Fruit fly (Drosophila melanogaster): Measurements from ENCODE around the gene Mcm3.

Gene Mcm3

dm6 chrX:5311838-5312339, 11.8 kb upstream of the Mcm3 start, which contains the start of the genes TrxT and dhd (continued):
- no peak for TF ChIP-seq sisA (GFP tag; IDR thresholded peaks at IDR 0.05)
- no peak for TF ChIP-seq CG5245 (GFP tag; optimal IDR thresholded peaks at IDR 0.05)
- TF ChIP-seq CG1832 (GFP tag; optimal IDR thresholded peaks at IDR 0.05), result no peak
- TF ChIP-seq CG10147 (GFP tag; optimal IDR thresholded peaks at IDR 0.05), result no peak
- TF ChIP-seq HLHmδ (GFP tag; optimal IDR thresholded peaks at IDR 0.05), result peak; percentile 21
- TF ChIP-seq bab2 (GFP tag; optimal IDR thresholded peaks at IDR 0.05), result peak; percentile 12
- no peak for TF ChIP-seq CkIIα-i1 (GFP tag; IDR thresholded peaks at IDR 0.05)
- TF ChIP-seq sd (tag; optimal IDR thresholded peaks at IDR 0.05), result no peak
- TF ChIP-seq CG7928 (GFP tag; optimal IDR thresholded peaks at IDR 0.05), result no peak
- no peak for TF ChIP-seq CG8388 (GFP tag; optimal IDR thresholded peaks at IDR 0.05)
- no peak for TF ChIP-seq CG1647 (GFP tag; optimal IDR thresholded peaks at IDR 0.05)
- TF ChIP-seq Abd-B (GFP tag; optimal IDR thresholded peaks at IDR 0.05), result no peak
- no peak for TF ChIP-seq oc (tag; optimal IDR thresholded peaks at IDR 0.05)
- TF ChIP-seq CG14441 (GFP tag; IDR thresholded peaks at IDR 0.05), result peak; percentile 37; the same call in 1 of the 2 replicates
- TF ChIP-seq CG34224 (GFP tag; IDR thresholded peaks at IDR 0.05; ENCODE audit: partially characterized antibody), result peak; percentile 58; the same call in 1 of the 3 replicates
- no peak for TF ChIP-seq CG18599 (GFP tag; optimal IDR thresholded peaks at IDR 0.05)
- TF ChIP-seq Pdp1 (GFP tag; optimal IDR thresholded peaks at IDR 0.05), result peak in 1 of 2 experiments; percentile 25
- peak; percentile 47; the same call in 1 of the 2 replicates for TF ChIP-seq ato (GFP tag; IDR thresholded peaks at IDR 0.05; ENCODE audit: partially characterized antibody)
- TF ChIP-seq Usf (GFP tag; optimal IDR thresholded peaks at IDR 0.05), result no peak
- no peak for TF ChIP-seq CG6175 (GFP tag; IDR thresholded peaks at IDR 0.05)
- TF ChIP-seq CG15601 (tag; optimal IDR thresholded peaks at IDR 0.05), result no peak
- TF ChIP-seq btn (GFP tag; optimal IDR thresholded peaks at IDR 0.05), result no peak
- TF ChIP-seq Trl (optimal IDR thresholded peaks at IDR 0.05), result no peak
- TF ChIP-seq Trl (GFP tag; optimal IDR thresholded peaks at IDR 0.05), result no peak
- TF ChIP-seq vvl (GFP tag; IDR thresholded peaks at IDR 0.05), result peak; percentile 87
- TF ChIP-seq jigr1 (GFP tag; IDR thresholded peaks at IDR 0.05), result no peak
- no peak for TF ChIP-seq vfl (GFP tag; optimal IDR thresholded peaks at IDR 0.05)
- no peak for TF ChIP-seq sens-2 (GFP tag; IDR thresholded peaks at IDR 0.05)
- no peak for TF ChIP-seq en (GFP tag; optimal IDR thresholded peaks at IDR 0.05)
- peak; percentile 19 for TF ChIP-seq NC2β (GFP tag; optimal IDR thresholded peaks at IDR 0.05)
- no peak for TF ChIP-seq Vsx1 (GFP tag; optimal IDR thresholded peaks at IDR 0.05)
- TF ChIP-seq CG15073 (GFP tag; optimal IDR thresholded peaks at IDR 0.05), result peak; percentile 23
- TF ChIP-seq lmd (GFP tag; IDR thresholded peaks at IDR 0.05), result peak; percentile 42; the same call in 1 of the 2 replicates
- no peak for TF ChIP-seq fd102C (GFP tag; optimal IDR thresholded peaks at IDR 0.05)
- peak; percentile 6 for TF ChIP-seq CG4707 (GFP tag; optimal IDR thresholded peaks at IDR 0.05)
- no peak for TF ChIP-seq Gug (GFP tag; IDR thresholded peaks at IDR 0.05)
- no peak for TF ChIP-seq Tbp (GFP tag; optimal IDR thresholded peaks at IDR 0.05)
- peak; percentile 28; the same call in 1 of the 2 replicates for TF ChIP-seq Ptx1 (GFP tag; IDR thresholded peaks at IDR 0.05)
- no peak for TF ChIP-seq Hr78 (GFP tag; optimal IDR thresholded peaks at IDR 0.05)
- TF ChIP-seq CTCF (GFP tag; optimal IDR thresholded peaks at IDR 0.05), result no peak
- no peak for TF ChIP-seq Stat92E (GFP tag; optimal IDR thresholded peaks at IDR 0.05)
- no peak for TF ChIP-seq tap (tag; optimal IDR thresholded peaks at IDR 0.05)
- TF ChIP-seq CG6689 (GFP tag; IDR thresholded peaks at IDR 0.05), result 0 out of 2 replicates have a peak, but pooled peaks have one; percentile 44
- TF ChIP-seq Antp (GFP tag; optimal IDR thresholded peaks at IDR 0.05), result peak; percentile 37
- TF ChIP-seq CG2712 (tag; optimal IDR thresholded peaks at IDR 0.05), result no peak
- no peak for TF ChIP-seq chn (GFP tag; optimal IDR thresholded peaks at IDR 0.05)
- 0 out of 2 replicates have a peak, but pooled peaks have one; percentile 29 for TF ChIP-seq Atf6 (GFP tag; IDR thresholded peaks at IDR 0.05)
- TF ChIP-seq CG3847 (GFP tag; IDR thresholded peaks at IDR 0.05), result peak; percentile 50; the same call in 1 of the 2 replicates
- TF ChIP-seq CG18764 (GFP tag; optimal IDR thresholded peaks at IDR 0.05), result no peak
- no peak for TF ChIP-seq Lim3 (GFP tag; IDR thresholded peaks at IDR 0.05)
- TF ChIP-seq ap (GFP tag; IDR thresholded peaks at IDR 0.05), result no peak
